Fruit fly (Drosophila melanogaster) whole organism, embryonic: ENCODE results near the gene CG45049.
A peak's percentile ranks its signal among the peaks of the same experiment; 100 is the strongest.

Experiments
- ATbp ChIP-seq: fragments of 200-800 bp; sonication (Bioruptor generic); optimal IDR thresholded peaks from 2 replicates; lab custom pipeline; 2017; ENCODE audit warnings: missing biosample characterization, mild to moderate bottlenecking, missing genetic modification characterization, missing genetic modification reagents
- Adf1 ChIP-seq: fragments of 200-800 bp; sonication (Bioruptor generic); IDR thresholded peaks from 2 replicates; pipeline ENCODE4 v1.3.6; 2022; ENCODE audit warnings: missing biosample characterization, missing genetic modification characterization
- Atf-2 ChIP-seq: fragments of 200-800 bp; sonication (Bioruptor generic); optimal IDR thresholded peaks from 2 replicates; lab custom pipeline; 2016; ENCODE audit warnings: missing biosample characterization, missing genetic modification characterization
- CG10147 ChIP-seq: fragments of 200-800 bp; sonication (Bioruptor generic); optimal IDR thresholded peaks from 2 replicates; lab custom pipeline; 2019; ENCODE audit warnings: missing biosample characterization, mild to moderate bottlenecking, missing genetic modification characterization, moderate library complexity
- CG10565 ChIP-seq: fragments of 200-800 bp; sonication (Bioruptor generic); optimal IDR thresholded peaks from 3 replicates; lab custom pipeline; 2016; ENCODE audit warnings: missing biosample characterization, mild to moderate bottlenecking, missing genetic modification characterization
- CG11456 ChIP-seq: fragments of 200-800 bp; sonication (Bioruptor generic); IDR thresholded peaks from 3 replicates; pipeline ENCODE4 v1.3.6; 2022; ENCODE audit warnings: missing biosample characterization, missing genetic modification characterization
- CG12659 ChIP-seq: fragments of 200-800 bp; sonication (Bioruptor generic); optimal IDR thresholded peaks from 3 replicates; lab custom pipeline; 2017; ENCODE audit warnings: mild to moderate bottlenecking, missing biosample characterization, missing genetic modification reagents, missing genetic modification characterization
- CG13775 ChIP-seq: fragments of 200-800 bp; sonication (Bioruptor generic); optimal IDR thresholded peaks from 3 replicates; lab custom pipeline; 2017; ENCODE audit warnings: missing biosample characterization, mild to moderate bottlenecking, missing genetic modification characterization
- CG14050 ChIP-seq: fragments of 200-800 bp; sonication (Bioruptor generic); IDR thresholded peaks from 3 replicates; pipeline ENCODE4 v1.3.6; 2022; ENCODE audit warnings: missing biosample characterization, missing genetic modification characterization
- CG15479 ChIP-seq: fragments of 200-800 bp; sonication (Bioruptor generic); optimal IDR thresholded peaks from 3 replicates; lab custom pipeline; 2019; ENCODE audit warnings: missing biosample characterization, mild to moderate bottlenecking, missing genetic modification characterization, moderate library complexity
- CG1603 ChIP-seq: fragments of 200-800 bp; sonication (Bioruptor generic); optimal IDR thresholded peaks from 2 replicates; lab custom pipeline; 2019; ENCODE audit warnings: missing biosample characterization, mild to moderate bottlenecking, missing genetic modification characterization, moderate library complexity
- CG17612 ChIP-seq: fragments of 200-800 bp; sonication (Bioruptor generic); IDR thresholded peaks from 2 replicates; pipeline ENCODE4 v1.3.6; 2022; ENCODE audit warnings: missing biosample characterization, missing genetic modification characterization
- CG31441 ChIP-seq: fragments of 200-800 bp; sonication (Bioruptor generic); IDR thresholded peaks from 2 replicates; pipeline ENCODE4 v1.3.6; 2022; ENCODE audit warnings: missing biosample characterization, missing genetic modification characterization
- CG33557 ChIP-seq: fragments of 200-800 bp; sonication (Bioruptor generic); optimal IDR thresholded peaks from 2 replicates; lab custom pipeline; 2019; ENCODE audit warnings: missing biosample characterization, mild to moderate bottlenecking, missing genetic modification characterization, moderate library complexity
- CG3407 ChIP-seq: fragments of 200-800 bp; sonication (Bioruptor generic); optimal IDR thresholded peaks from 2 replicates; lab custom pipeline; 2018; ENCODE audit warnings: missing biosample characterization, mild to moderate bottlenecking, missing genetic modification characterization
- CG42726 ChIP-seq: fragments of 200-800 bp; sonication (Bioruptor generic); IDR thresholded peaks from 2 replicates; pipeline ENCODE4 v1.3.6; 2022; ENCODE audit warnings: missing biosample characterization, missing genetic modification characterization; ENCODE audit not compliant: partially characterized antibody
- CG7357 ChIP-seq: fragments of 200-800 bp; sonication (Bioruptor generic); IDR thresholded peaks from 3 replicates; pipeline ENCODE4 v1.3.6; 2022; ENCODE audit warnings: missing biosample characterization, missing genetic modification characterization
- CG7745 ChIP-seq: fragments of 200-800 bp; sonication (Bioruptor generic); optimal IDR thresholded peaks from 2 replicates; lab custom pipeline; 2018; ENCODE audit warnings: missing biosample characterization, mild to moderate bottlenecking, missing genetic modification characterization, moderate library complexity
- CG9876 ChIP-seq: fragments of 200-800 bp; sonication (Bioruptor generic); optimal IDR thresholded peaks from 2 replicates; lab custom pipeline; 2016; ENCODE audit warnings: missing biosample characterization, missing genetic modification characterization
- E2f2 ChIP-seq: fragments of 200-800 bp; sonication (Bioruptor generic); IDR thresholded peaks from 2 replicates; pipeline ENCODE4 v1.3.6; 2022; ENCODE audit warnings: missing biosample characterization, missing genetic modification characterization
- Gsc ChIP-seq: fragments of 200-800 bp; sonication (Bioruptor generic); IDR thresholded peaks from 2 replicates; pipeline ENCODE4 v1.3.6; 2022; ENCODE audit warnings: missing biosample characterization, missing genetic modification characterization
- HLH3B ChIP-seq: fragments of 200-800 bp; sonication (Bioruptor generic); IDR thresholded peaks from 2 replicates; pipeline ENCODE4 v1.3.6; 2022; ENCODE audit warnings: missing biosample characterization, missing genetic modification characterization
- Hey ChIP-seq: fragments of 200-800 bp; sonication (Bioruptor generic); optimal IDR thresholded peaks from 3 replicates; lab custom pipeline; 2018; ENCODE audit warnings: missing biosample characterization, mild to moderate bottlenecking, missing genetic modification characterization
- Hr51 ChIP-seq, 2 experiments: fragments of 200-800 bp; sonication (Bioruptor generic); optimal IDR thresholded peaks; 2 replicates in 1 of 2; 3 replicates in 1 of 2; lab custom pipeline; 2016 to 2018; ENCODE audit warnings: missing biosample characterization in 2 of 2, missing genetic modification characterization in 2 of 2, mild to moderate bottlenecking in 1 of 2, moderate library complexity in 1 of 2
- Kr ChIP-seq: fragments of 200-800 bp; sonication (Bioruptor generic); optimal IDR thresholded peaks from 2 replicates; lab custom pipeline; 2017; ENCODE audit warnings: missing biosample characterization, mild to moderate bottlenecking, missing genetic modification characterization
- NC2β ChIP-seq: fragments of 200-800 bp; sonication (Bioruptor generic); optimal IDR thresholded peaks from 2 replicates; lab custom pipeline; 2016; ENCODE audit warnings: missing biosample characterization, missing genetic modification characterization
- Nf-YC ChIP-seq: fragments of 200-800 bp; optimal IDR thresholded peaks from 3 replicates; lab custom pipeline; 2019; ENCODE audit warnings: missing biosample characterization, mild to moderate bottlenecking, missing genetic modification characterization, moderate library complexity
- Oaz ChIP-seq: fragments of 200-800 bp; sonication (Bioruptor generic); IDR thresholded peaks from 2 replicates; pipeline ENCODE4 v1.3.6; 2022; ENCODE audit warnings: missing biosample characterization, missing genetic modification characterization
- Oli ChIP-seq: fragments of 200-800 bp; sonication (Bioruptor generic); optimal IDR thresholded peaks from 2 replicates; lab custom pipeline; 2018; ENCODE audit warnings: missing biosample characterization, mild to moderate bottlenecking, missing genetic modification characterization, moderate library complexity
- PHDP ChIP-seq: fragments of 200-800 bp; sonication (Bioruptor generic); optimal IDR thresholded peaks from 3 replicates; lab custom pipeline; 2018; ENCODE audit warnings: missing biosample characterization, mild to moderate bottlenecking, missing genetic modification characterization, moderate library complexity
- Sin3A ChIP-seq: fragments of >200 bp; optimal IDR thresholded peaks from 2 replicates; lab custom pipeline; 2018
- Ssrp ChIP-seq: fragments of 200-800 bp; sonication (Bioruptor generic); optimal IDR thresholded peaks from 2 replicates; lab custom pipeline; 2018; ENCODE audit warnings: missing biosample characterization, mild to moderate bottlenecking, missing genetic modification characterization, moderate library complexity
- Tbp ChIP-seq: fragments of >200 bp; optimal IDR thresholded peaks from 2 replicates; lab custom pipeline; 2018; ENCODE audit warnings: missing biosample characterization, missing genetic modification characterization
- Usf ChIP-seq: fragments of 200-800 bp; sonication (Bioruptor generic); optimal IDR thresholded peaks from 2 replicates; lab custom pipeline; 2017; ENCODE audit warnings: missing genotype, missing biosample characterization, missing genetic modification characterization
- br ChIP-seq: fragments of >200 bp; optimal IDR thresholded peaks from 2 replicates; lab custom pipeline; 2017
- chm ChIP-seq: fragments of 200-800 bp; sonication (Bioruptor generic); IDR thresholded peaks from 2 replicates; pipeline ENCODE4 v1.3.6; 2022; ENCODE audit warnings: missing biosample characterization, missing genetic modification characterization
- croc ChIP-seq: fragments of 200-800 bp; sonication (Bioruptor generic); conservative IDR thresholded peaks from 3 replicates; pipeline ENCODE4 v1.3.6; 2022; ENCODE audit warnings: missing biosample characterization, missing genetic modification characterization
- dimm ChIP-seq: fragments of 200-800 bp; sonication (Bioruptor generic); IDR thresholded peaks from 2 replicates; pipeline ENCODE4 v1.3.6; 2022; ENCODE audit warnings: missing biosample characterization, missing genetic modification characterization
- fd102C ChIP-seq: fragments of 200-800 bp; sonication (Bioruptor generic); optimal IDR thresholded peaks from 2 replicates; lab custom pipeline; 2018; ENCODE audit warnings: missing biosample characterization, mild to moderate bottlenecking, missing genetic modification characterization, moderate library complexity
- hbn ChIP-seq: fragments of 200-800 bp; sonication (Bioruptor generic); IDR thresholded peaks from 2 replicates; pipeline ENCODE4 v1.3.6; 2022; ENCODE audit warnings: missing biosample characterization, missing genetic modification characterization; ENCODE audit not compliant: partially characterized antibody
- inv ChIP-seq: fragments of 200-800 bp; sonication (Bioruptor generic); IDR thresholded peaks from 2 replicates; pipeline ENCODE4 v1.3.6; 2022; ENCODE audit warnings: missing biosample characterization, missing genetic modification characterization; ENCODE audit not compliant: partially characterized antibody
- klu ChIP-seq: fragments of 200-800 bp; sonication (Bioruptor generic); IDR thresholded peaks from 2 replicates; pipeline ENCODE4 v1.3.6; 2022; ENCODE audit warnings: missing biosample characterization, missing genetic modification characterization
- lbe ChIP-seq: fragments of 200-800 bp; sonication (Bioruptor generic); optimal IDR thresholded peaks from 2 replicates; lab custom pipeline; 2016; ENCODE audit warnings: missing biosample characterization, mild to moderate bottlenecking, missing genetic modification characterization
- lola ChIP-seq, 3 experiments: fragments of >200 bp in 2 of 3; fragments of 200-800 bp in 1 of 3; sonication (Bioruptor generic) in 1 of 3; optimal IDR thresholded peaks; 2 replicates each; lab custom pipeline; 2017 to 2019; ENCODE audit warnings: missing biosample characterization in 3 of 3, missing genetic modification characterization in 3 of 3, mild to moderate bottlenecking in 1 of 3, moderate library complexity in 1 of 3
- onecut ChIP-seq: fragments of 200-800 bp; sonication (Bioruptor generic); IDR thresholded peaks from 2 replicates; pipeline ENCODE4 v1.3.6; 2022; ENCODE audit warnings: missing biosample characterization, missing genetic modification characterization
- org-1 ChIP-seq: fragments of 200-800 bp; sonication (Bioruptor generic); optimal IDR thresholded peaks from 2 replicates; lab custom pipeline; 2017; ENCODE audit warnings: missing biosample characterization, missing genetic modification characterization
- p53 ChIP-seq: fragments of 200-800 bp; sonication (Bioruptor generic); optimal IDR thresholded peaks from 2 replicates; lab custom pipeline; 2016; ENCODE audit warnings: missing biosample characterization, missing genetic modification characterization
- repo ChIP-seq: fragments of 200-800 bp; sonication (Bioruptor generic); optimal IDR thresholded peaks from 2 replicates; lab custom pipeline; 2016; ENCODE audit warnings: missing biosample characterization, missing genetic modification characterization
- sisA ChIP-seq: fragments of 200-800 bp; sonication (Bioruptor generic); IDR thresholded peaks from 2 replicates; pipeline ENCODE4 v1.3.6; 2022; ENCODE audit warnings: missing biosample characterization, missing genetic modification characterization
- tx ChIP-seq: fragments of 200-800 bp; sonication (Bioruptor generic); optimal IDR thresholded peaks from 2 replicates; lab custom pipeline; 2016; ENCODE audit warnings: missing biosample characterization, missing genetic modification characterization
- zf30C ChIP-seq: fragments of 200-800 bp; sonication (Bioruptor generic); optimal IDR thresholded peaks from 3 replicates; lab custom pipeline; 2018; ENCODE audit warnings: missing biosample characterization, mild to moderate bottlenecking, missing genetic modification characterization

Gene CG45049

DNA sequence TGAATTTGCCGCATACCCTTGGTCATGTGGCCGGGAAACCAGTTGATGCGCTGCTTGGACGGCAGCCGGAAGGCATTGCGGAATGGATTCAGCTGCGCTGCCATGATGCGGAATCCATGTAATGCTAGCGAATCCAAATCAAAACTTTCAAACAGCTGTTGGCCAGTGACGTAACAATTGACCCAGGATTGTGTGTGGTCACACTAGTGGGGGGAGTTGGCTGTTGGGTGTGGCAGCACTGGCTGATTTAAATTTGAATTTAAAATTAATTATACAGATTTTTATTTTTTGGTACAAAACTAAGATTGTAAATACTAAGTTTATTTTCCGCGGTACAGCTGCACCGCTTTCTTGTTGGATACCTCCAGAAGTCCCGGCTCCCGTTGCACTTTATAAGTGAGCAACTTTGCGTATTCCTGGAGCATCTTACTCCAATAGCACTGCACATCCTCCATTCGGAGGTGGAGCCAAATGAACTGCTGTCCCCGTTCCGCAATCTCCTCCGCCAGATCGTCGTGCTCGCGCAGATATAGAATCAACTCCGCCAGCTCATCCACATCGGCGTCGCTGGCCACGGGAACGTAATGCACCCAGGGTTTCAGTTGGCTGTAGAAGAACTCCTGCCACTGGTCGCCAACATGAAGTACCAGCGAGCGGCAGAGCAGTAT, 20.8 kb downstream of the CG45049 start, which contains the start of gene CG17141 (continued):
- TF ChIP-seq CG11456 (GFP tag; lab: Robert Waterston, UW) (no peak), E2f2 (GFP tag; lab: Robert Waterston, UW) (peak; percentile 97), dimm (GFP tag; lab: Robert Waterston, UW) (no peak), CG33557 (no peak), CG7357 (GFP tag; lab: Robert Waterston, UW) (no peak), Nf-YC (tag; lab: Kevin White, UChicago) (no peak), CG10147 (GFP tag; lab: Kevin White, UChicago) (no peak), zf30C (GFP tag; lab: Kevin White, UChicago) (no peak), Oaz (GFP tag; lab: Robert Waterston, UW) (no peak), p53 (no peak), CG1603 (tag; lab: Kevin White, UChicago) (peak; percentile 57), Oli (no peak), CG10565 (GFP tag; lab: Kevin White, UChicago) (no peak), hbn (GFP tag; lab: Robert Waterston, UW) (no peak), Hr51 (GFP tag; optimal IDR thresholded peaks at IDR 0.05; lab: Kevin White, UChicago) (no peak), sisA (no peak), Sin3A (peak; percentile 22), repo (GFP tag; lab: Kevin White, UChicago) (no peak), Kr (no peak), inv (GFP tag; lab: Robert Waterston, UW) (no peak), Gsc (no peak), org-1 (GFP tag; lab: Kevin White, UChicago) (no peak), CG13775 (no peak), fd102C (no peak), br (no peak), CG17612 (GFP tag; lab: Robert Waterston, UW) (no peak), HLH3B (GFP tag; lab: Robert Waterston, UW) (no peak), NC2β (GFP tag; lab: Kevin White, UChicago) (no peak), Hey (tag; lab: Kevin White, UChicago) (no peak), Tbp (GFP tag; lab: Kevin White, UChicago) (no peak), CG15479 (GFP tag; lab: Kevin White, UChicago) (no peak), CG14050 (GFP tag; lab: Robert Waterston, UW) (no peak), lola (GFP tag; optimal IDR thresholded peaks at IDR 0.05; lab: Kevin White, UChicago) (no peak), croc (GFP tag; lab: Robert Waterston, UW) (no peak), CG7745 (no peak), PHDP (tag; lab: Kevin White, UChicago) (no peak), onecut (GFP tag; lab: Robert Waterston, UW) (no peak), CG3407 (no peak), Atf-2 (GFP tag; lab: Kevin White, UChicago) (no peak), Usf (GFP tag; lab: Kevin White, UChicago) (no peak), CG42726 (GFP tag; lab: Robert Waterston, UW) (no peak), tx (no peak), klu (GFP tag; lab: Robert Waterston, UW) (no peak), CG31441 (GFP tag; lab: Robert Waterston, UW) (no peak), CG12659 (GFP tag; lab: Kevin White, UChicago) (no peak), Ssrp (tag; lab: Kevin White, UChicago) (no peak), CG9876 (no peak), Adf1 (GFP tag; lab: Robert Waterston, UW) (no peak), lbe (GFP tag; lab: Kevin White, UChicago) (no peak), chm (peak; percentile 30; the same call in 1 of the 2 replicates), ATbp (GFP tag; lab: Kevin White, UChicago) (no peak)
